Worm (Caenorhabditis elegans) whole organism, L1 larva: ENCODE results near the gene Y48A6B.9.

Experiments used
- C04F5.9 ChIP-seq: sonication (generic microtip); optimal IDR thresholded peaks from 2 replicates; lab custom pipeline; 2016; ENCODE audit warnings: missing genetic modification characterization, missing compliant biosample characterization
- C34B4.2 ChIP-seq: sonication (generic microtip); optimal IDR thresholded peaks from 2 replicates; lab custom pipeline; 2017; ENCODE audit warnings: mild to moderate bottlenecking, missing genetic modification characterization, missing compliant biosample characterization
- F16B12.6 ChIP-seq: fragments of 150-350 bp; optimal IDR thresholded peaks from 2 replicates; lab custom pipeline; 2014; ENCODE audit warnings: missing biosample characterization, missing genetic modification characterization
- Y116A8C.19 ChIP-seq: sonication (generic microtip); optimal IDR thresholded peaks from 2 replicates; lab custom pipeline; 2016; ENCODE audit warnings: missing compliant biosample characterization, missing genetic modification characterization, borderline replicate concordance
- aha-1 ChIP-seq: fragments of 150-350 bp; optimal IDR thresholded peaks from 2 replicates; lab custom pipeline; 2014; ENCODE audit warnings: missing biosample characterization, missing genetic modification characterization
- aly-2 ChIP-seq: fragments of 150-350 bp; optimal IDR thresholded peaks from 2 replicates; lab custom pipeline; 2014; ENCODE audit warnings: missing biosample characterization, missing genetic modification characterization
- ama-1 ChIP-seq: fragments of 150-350 bp; optimal IDR thresholded peaks from 2 replicates; lab custom pipeline; 2014
- blmp-1 ChIP-seq: fragments of 150-350 bp; optimal IDR thresholded peaks from 2 replicates; lab custom pipeline; 2014; ENCODE audit warnings: missing biosample characterization, missing genetic modification characterization
- ceh-82 ChIP-seq, 3 experiments: fragments of 150-350 bp in 1 of 3; sonication (generic microtip) in 2 of 3; optimal IDR thresholded peaks; 2 replicates each; lab custom pipeline; 2014 to 2017; ENCODE audit warnings: missing biosample characterization in 3 of 3, missing genetic modification characterization in 3 of 3
- ceh-90 ChIP-seq: sonication (generic microtip); optimal IDR thresholded peaks from 2 replicates; lab custom pipeline; 2016; ENCODE audit warnings: missing genetic modification characterization, missing compliant biosample characterization
- ces-1 ChIP-seq: fragments of 150-350 bp; optimal IDR thresholded peaks from 2 replicates; lab custom pipeline; 2014; ENCODE audit warnings: missing biosample characterization, missing genetic modification reagents, missing genetic modification characterization
- dpl-1 ChIP-seq, 3 experiments: fragments of 150-350 bp in 2 of 3; sonication (generic microtip) in 1 of 3; optimal IDR thresholded peaks; 2 replicates each; lab custom pipeline; 2014 to 2017; ENCODE audit warnings: missing biosample characterization in 3 of 3, missing genetic modification characterization in 3 of 3, missing genetic modification reagents in 3 of 3
- dsc-1 ChIP-seq: sonication (generic microtip); optimal IDR thresholded peaks from 2 replicates; lab custom pipeline; 2016; ENCODE audit warnings: mild to moderate bottlenecking, missing genetic modification characterization, missing compliant biosample characterization
- efl-1 ChIP-seq, 4 experiments: fragments of 150-350 bp; optimal IDR thresholded peaks in 3 of 4; peaks in 1 of 4; 1 replicate in 1 of 4; 2 replicates in 3 of 4; lab custom pipeline; 2014; ENCODE audit warnings: missing biosample characterization in 2 of 4, missing genetic modification characterization in 2 of 4, missing genetic modification reagents in 2 of 4
- egl-27 ChIP-seq, 2 experiments: fragments of 150-350 bp in 1 of 2; sonication (generic microtip); optimal IDR thresholded peaks; 3 replicates each; lab custom pipeline; 2017 to 2018; ENCODE audit warnings: missing biosample characterization in 2 of 2, missing genetic modification characterization in 2 of 2, missing genetic modification reagents in 2 of 2
- elt-3 ChIP-seq, 6 experiments: fragments of 150-350 bp in 1 of 6; sonication (generic microtip); optimal IDR thresholded peaks; 2 replicates each; lab custom pipeline; 2017 to 2018; ENCODE audit warnings: missing biosample characterization in 6 of 6, missing genetic modification characterization in 6 of 6, inconsistent platforms in 1 of 6
- fkh-4 ChIP-seq: sonication (generic microtip); optimal IDR thresholded peaks from 2 replicates; lab custom pipeline; 2016; ENCODE audit warnings: missing compliant biosample characterization, missing genetic modification characterization, borderline replicate concordance
- fkh-8 ChIP-seq: sonication (generic microtip); optimal IDR thresholded peaks from 2 replicates; lab custom pipeline; 2016; ENCODE audit warnings: mild to moderate bottlenecking, missing genetic modification characterization, missing compliant biosample characterization
- grh-1 ChIP-seq: fragments of 200-800 bp; sonication (Bioruptor generic); IDR thresholded peaks from 2 replicates; pipeline ENCODE4 v1.3.6; 2022; ENCODE audit warnings: missing genetic modification reagents, missing genetic modification characterization, missing compliant biosample characterization
- hlh-17 ChIP-seq: fragments of 200-800 bp; sonication (Bioruptor generic); optimal IDR thresholded peaks from 2 replicates; lab custom pipeline; 2018; ENCODE audit warnings: missing genetic modification characterization, mild to moderate bottlenecking, missing compliant biosample characterization, moderate library complexity, borderline replicate concordance
- hpl-2 ChIP-seq: fragments of 150-350 bp; optimal IDR thresholded peaks from 2 replicates; lab custom pipeline; 2014; ENCODE audit warnings: missing biosample characterization, missing genetic modification reagents, missing genetic modification characterization
- isw-1 ChIP-seq: fragments of 200-800 bp; sonication (Bioruptor generic); IDR thresholded peaks from 2 replicates; pipeline ENCODE4 v1.3.6; 2022; ENCODE audit warnings: missing genetic modification characterization, missing compliant biosample characterization
- jun-1 ChIP-seq: fragments of 150-350 bp; optimal IDR thresholded peaks from 2 replicates; lab custom pipeline; 2014; ENCODE audit warnings: missing biosample characterization, missing genetic modification reagents, missing genetic modification characterization
- lin-14 ChIP-seq: fragments of 200-800 bp; sonication (Bioruptor generic); optimal IDR thresholded peaks from 2 replicates; lab custom pipeline; 2018; ENCODE audit warnings: mild to moderate bottlenecking, missing genetic modification characterization, moderate library complexity, missing compliant biosample characterization
- lin-15B ChIP-seq: fragments of 150-350 bp; sonication (generic microtip); optimal IDR thresholded peaks from 3 replicates; lab custom pipeline; 2014; ENCODE audit warnings: missing biosample characterization, missing genetic modification characterization
- lin-39 ChIP-seq: fragments of 150-350 bp; optimal IDR thresholded peaks from 2 replicates; lab custom pipeline; 2014; ENCODE audit warnings: missing biosample characterization, missing genetic modification reagents, missing genetic modification characterization
- lsy-2 ChIP-seq, 2 experiments: fragments of 150-350 bp; optimal IDR thresholded peaks; 2 replicates each; lab custom pipeline; 2014; ENCODE audit warnings: missing biosample characterization in 2 of 2, missing genetic modification characterization in 2 of 2
- mab-9 ChIP-seq: fragments of 200-800 bp; sonication (Bioruptor generic); IDR thresholded peaks from 2 replicates; pipeline ENCODE4 v1.3.6; 2022; ENCODE audit warnings: missing genetic modification reagents, missing genetic modification characterization, missing compliant biosample characterization
- mef-2 ChIP-seq: fragments of 150-350 bp; optimal IDR thresholded peaks from 2 replicates; lab custom pipeline; 2014; ENCODE audit warnings: missing biosample characterization, missing genetic modification characterization
- nhr-11 ChIP-seq: fragments of 150-350 bp; optimal IDR thresholded peaks from 2 replicates; lab custom pipeline; 2014; ENCODE audit warnings: missing biosample characterization, missing genetic modification characterization
- nhr-19 ChIP-seq: fragments of 200-800 bp; sonication (Bioruptor generic); conservative IDR thresholded peaks from 2 replicates; pipeline ENCODE4 v1.3.6; 2022; ENCODE audit warnings: missing genetic modification characterization, missing compliant biosample characterization
- nhr-237 ChIP-seq: fragments of 150-350 bp; optimal IDR thresholded peaks from 2 replicates; lab custom pipeline; 2014; ENCODE audit warnings: missing biosample characterization, missing genetic modification characterization
- nhr-47 ChIP-seq: sonication (generic microtip); optimal IDR thresholded peaks from 2 replicates; lab custom pipeline; 2016; ENCODE audit warnings: mild to moderate bottlenecking, missing genetic modification characterization, moderate library complexity, missing compliant biosample characterization
- nhr-77 ChIP-seq: fragments of 150-350 bp; optimal IDR thresholded peaks from 2 replicates; lab custom pipeline; 2014; ENCODE audit warnings: missing biosample characterization, missing genetic modification characterization
- nhr-90 ChIP-seq: sonication (generic microtip); optimal IDR thresholded peaks from 2 replicates; lab custom pipeline; 2016; ENCODE audit warnings: mild to moderate bottlenecking, missing genetic modification characterization, missing compliant biosample characterization; ENCODE audit not compliant: poor library complexity
- pag-3 ChIP-seq: sonication (generic microtip); optimal IDR thresholded peaks from 2 replicates; lab custom pipeline; 2017; ENCODE audit warnings: missing genetic modification characterization, mild to moderate bottlenecking, missing compliant biosample characterization, antibody characterized with exemption, borderline replicate concordance; ENCODE audit not compliant: insufficient read depth
- pax-3 ChIP-seq: fragments of 200-800 bp; sonication (Bioruptor generic); optimal IDR thresholded peaks from 2 replicates; lab custom pipeline; 2018; ENCODE audit warnings: mild to moderate bottlenecking, missing genetic modification characterization, moderate library complexity, missing compliant biosample characterization
- rnt-1 ChIP-seq: sonication (generic microtip); optimal IDR thresholded peaks from 2 replicates; lab custom pipeline; 2016; ENCODE audit warnings: mild to moderate bottlenecking, missing genetic modification characterization, moderate library complexity, missing compliant biosample characterization
- skn-1 ChIP-seq: fragments of 150-350 bp; optimal IDR thresholded peaks from 2 replicates; lab custom pipeline; 2014; ENCODE audit warnings: missing biosample characterization, missing genetic modification characterization
- snpc-4 ChIP-seq: fragments of 150-350 bp; optimal IDR thresholded peaks from 2 replicates; lab custom pipeline; 2014; ENCODE audit warnings: missing biosample characterization, missing genetic modification characterization
- snu-23 ChIP-seq: sonication (generic microtip); optimal IDR thresholded peaks from 2 replicates; lab custom pipeline; 2016; ENCODE audit warnings: missing genetic modification characterization, missing compliant biosample characterization
- sox-4 ChIP-seq: sonication (generic microtip); optimal IDR thresholded peaks from 2 replicates; lab custom pipeline; 2016; ENCODE audit warnings: missing genetic modification characterization, missing compliant biosample characterization
- sptf-1 ChIP-seq: fragments of 150-350 bp; optimal IDR thresholded peaks from 2 replicates; lab custom pipeline; 2014; ENCODE audit warnings: missing biosample characterization, missing genetic modification characterization
- tlp-1 ChIP-seq: fragments of 150-350 bp; optimal IDR thresholded peaks from 2 replicates; lab custom pipeline; 2014; ENCODE audit warnings: missing biosample characterization, missing genetic modification characterization
- unc-130 ChIP-seq: fragments of 150-350 bp; optimal IDR thresholded peaks from 2 replicates; lab custom pipeline; 2017; ENCODE audit warnings: missing biosample characterization, missing genetic modification characterization, inconsistent platforms
- unc-30 ChIP-seq: sonication (generic microtip); optimal IDR thresholded peaks from 2 replicates; lab custom pipeline; 2017; ENCODE audit warnings: missing biosample characterization, missing genetic modification characterization
- unc-62 ChIP-seq: fragments of 150-350 bp; optimal IDR thresholded peaks from 2 replicates; lab custom pipeline; 2014; ENCODE audit warnings: missing biosample characterization, missing genetic modification reagents, missing genetic modification characterization
- unc-86 ChIP-seq: sonication (generic microtip); optimal IDR thresholded peaks from 2 replicates; lab custom pipeline; 2016; ENCODE audit warnings: missing genetic modification characterization, missing compliant biosample characterization
- unc-98 ChIP-seq: fragments of 200-800 bp; sonication (Bioruptor generic); IDR thresholded peaks from 2 replicates; pipeline ENCODE4 v1.3.6; 2022; ENCODE audit warnings: missing genetic modification characterization, missing compliant biosample characterization
- zag-1 ChIP-seq: fragments of 150-350 bp; optimal IDR thresholded peaks from 2 replicates; lab custom pipeline; 2014; ENCODE audit warnings: missing biosample characterization, missing genetic modification characterization
- ztf-11 ChIP-seq, 2 experiments: sonication (generic microtip); optimal IDR thresholded peaks; 2 replicates each; lab custom pipeline; 2016 to 2017; ENCODE audit warnings: missing genetic modification characterization in 2 of 2, missing biosample characterization in 1 of 2, missing compliant biosample characterization in 1 of 2

Y48A6B.9 gene

DNA sequence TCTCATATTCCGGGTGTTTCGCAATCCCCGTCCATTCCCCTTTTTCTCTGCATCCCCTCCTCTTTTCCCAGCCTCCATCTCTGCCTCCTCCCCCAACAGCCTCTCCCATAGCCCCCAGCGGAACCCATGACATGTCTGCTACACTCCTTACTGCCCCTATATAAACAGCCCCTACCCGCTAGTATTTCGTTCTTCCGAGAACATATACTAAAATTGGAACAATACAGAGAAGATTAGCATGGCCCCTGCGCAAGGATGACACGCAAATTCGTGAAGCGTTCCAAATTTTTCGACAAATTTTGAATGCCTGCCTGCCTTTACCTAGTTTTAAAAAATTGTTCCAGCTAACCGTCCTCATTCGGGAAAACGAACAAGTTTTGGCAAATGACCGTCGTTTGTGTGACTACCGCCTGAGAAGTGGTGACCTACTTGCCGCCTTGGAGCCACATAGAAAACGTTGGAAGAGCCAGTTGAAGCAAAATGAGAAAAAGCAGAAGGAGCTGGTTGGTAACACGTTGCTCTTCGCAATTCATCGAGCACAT lies 43.4 kb upstream of the Y48A6B.9 start (continued):
- TF ChIP-seq hpl-2 (GFP tag; lab: Kevin White, UChicago) (peak; percentile 91), mef-2 (tag; lab: Kevin White, UChicago) (peak; percentile 88), efl-1 (optimal IDR thresholded peaks at IDR 0.05; lab: Kevin White, UChicago) (peak; percentile 91), efl-1 (GFP tag; optimal IDR thresholded peaks at IDR 0.05 in 1 of 2; lab: Kevin White, UChicago) (peak; percentile 81 to 98), lin-39 (tag; lab: Kevin White, UChicago) (peak; percentile 91), pag-3 (tag; lab: Kevin White, UChicago) (peak; percentile 75), snu-23 (GFP tag; lab: Kevin White, UChicago) (peak; percentile 98), unc-130 (tag; lab: Kevin White, UChicago) (peak; percentile 94), unc-98 (GFP tag; lab: Robert Waterston, UW) (peak; percentile 88), nhr-47 (tag; lab: Kevin White, UChicago) (peak; percentile 99), aly-2 (tag; lab: Kevin White, UChicago) (peak; percentile 98), elt-3 (tag; optimal IDR thresholded peaks at IDR 0.05; lab: Kevin White, UChicago) (peak in 5 of 6 experiments; percentile 15 to 95 (median 80)), fkh-4 (peak; percentile 77), dsc-1 (tag; lab: Kevin White, UChicago) (peak; percentile 99), ama-1 (lab: Kevin White, UChicago) (peak; percentile 76), C34B4.2 (tag; lab: Kevin White, UChicago) (peak; percentile 38), snpc-4 (tag; lab: Kevin White, UChicago) (peak; percentile 100), C04F5.9 (tag; lab: Kevin White, UChicago) (peak; percentile 88), pax-3 (peak; percentile 96), aha-1 (tag; lab: Kevin White, UChicago) (peak; percentile 54), nhr-77 (tag; lab: Kevin White, UChicago) (peak; percentile 95), fkh-8 (tag; lab: Kevin White, UChicago) (peak; percentile 96), F16B12.6 (tag; lab: Kevin White, UChicago) (peak; percentile 65), lsy-2 (tag; optimal IDR thresholded peaks at IDR 0.05; lab: Kevin White, UChicago) (peak; percentile 94), nhr-19 (peak; percentile 98), rnt-1 (tag; lab: Kevin White, UChicago) (peak; percentile 96), hlh-17 (GFP tag; lab: Kevin White, UChicago) (no peak), nhr-237 (tag; lab: Kevin White, UChicago) (peak; percentile 80), ceh-90 (tag; lab: Kevin White, UChicago) (peak; percentile 68), unc-30 (tag; lab: Kevin White, UChicago) (peak; percentile 45), blmp-1 (peak; percentile 83), tlp-1 (no peak), Y116A8C.19 (peak; percentile 75), nhr-11 (peak; percentile 91), zag-1 (peak; percentile 79), unc-86 (peak; percentile 97), isw-1 (peak; percentile 94), mab-9 (GFP tag; lab: Robert Waterston, UW) (peak; percentile 96), ceh-82 (tag; optimal IDR thresholded peaks at IDR 0.05; lab: Kevin White, UChicago) (peak; percentile 96 to 98 (median 96)), lin-15B (peak; percentile 53), egl-27 (tag; optimal IDR thresholded peaks at IDR 0.05; lab: Kevin White, UChicago) (peak; percentile 79 to 85), unc-62 (GFP tag; lab: Kevin White, UChicago) (peak; percentile 11), nhr-90 (tag; lab: Kevin White, UChicago) (peak; percentile 98), ztf-11 (tag; optimal IDR thresholded peaks at IDR 0.05; lab: Kevin White, UChicago) (peak in 1 of 2 experiments; percentile 95), skn-1 (tag; lab: Kevin White, UChicago) (peak; percentile 91), sptf-1 (tag; lab: Kevin White, UChicago) (no peak), lin-14 (GFP tag; lab: Kevin White, UChicago) (peak; percentile 99), jun-1 (tag; lab: Kevin White, UChicago) (peak; percentile 97), ces-1 (GFP tag; lab: Kevin White, UChicago) (no peak), sox-4 (tag; lab: Kevin White, UChicago) (peak; percentile 96), grh-1 (GFP tag; lab: Robert Waterston, UW) (peak; percentile 94), dpl-1 (GFP tag; optimal IDR thresholded peaks at IDR 0.05; lab: Kevin White, UChicago) (peak; percentile 79 to 84 (median 80))
